Worm (Caenorhabditis elegans): ENCODE results near the gene clec-158.

- TF ChIP-seq nhr-232 (tag; optimal IDR thresholded peaks at IDR 0.05) (no peak), ceh-31 (tag; optimal IDR thresholded peaks at IDR 0.05) (no peak), ceh-9 (tag; optimal IDR thresholded peaks at IDR 0.05) (no peak), pqm-1 (tag; optimal IDR thresholded peaks at IDR 0.05) (no peak), sox-2 (GFP tag; IDR thresholded peaks at IDR 0.05) (no peak), dmd-4 (tag; optimal IDR thresholded peaks at IDR 0.05; ENCODE audit: borderline replicate concordance) (no peak), pag-3 (tag; optimal IDR thresholded peaks at IDR 0.05; ENCODE audit: borderline replicate concordance) (no peak), sox-4 (tag; optimal IDR thresholded peaks at IDR 0.05) (no peak), K09A11.1 (tag; optimal IDR thresholded peaks at IDR 0.05; ENCODE audit: insufficient read depth) (no peak), odd-2 (tag; optimal IDR thresholded peaks at IDR 0.05) (no peak), madf-2 (tag; optimal IDR thresholded peaks at IDR 0.05) (no peak), fkh-10 (GFP tag; optimal IDR thresholded peaks at IDR 0.05) (no peak), ceh-6 (GFP tag; optimal IDR thresholded peaks at IDR 0.05) (no peak), ceh-45 (GFP tag; IDR thresholded peaks at IDR 0.05) (no peak)
Measured at ce11 chrIII:6871668-6872067, 12.3 kb upstream of the clec-158 start.
